Worm (Caenorhabditis elegans) whole organism, mixed stage, embryonic: ENCODE measurements around the gene ran-2.

Experiments
- drap-1 ChIP-seq: fragments of 200-800 bp; sonication (Bioruptor generic); optimal IDR thresholded peaks from 3 replicates; lab custom pipeline; 2018; ENCODE audit warnings: mild to moderate bottlenecking, missing genetic modification characterization, missing compliant biosample characterization
- pha-4 ChIP-seq: fragments of 150-350 bp; optimal IDR thresholded peaks from 2 replicates; lab custom pipeline; 2018; ENCODE audit warnings: missing biosample characterization, missing genetic modification reagents, missing genetic modification characterization
- snpc-4 ChIP-seq: fragments of 150-350 bp; optimal IDR thresholded peaks from 2 replicates; lab custom pipeline; 2014; ENCODE audit warnings: missing biosample characterization, missing genetic modification characterization
- sptf-1 ChIP-seq: sonication (generic microtip); optimal IDR thresholded peaks from 2 replicates; lab custom pipeline; 2017; ENCODE audit warnings: mild to moderate bottlenecking, missing genetic modification characterization, moderate library complexity, missing compliant biosample characterization
- unc-120 ChIP-seq: sonication (generic microtip); optimal IDR thresholded peaks from 2 replicates; lab custom pipeline; 2017; ENCODE audit warnings: missing genetic modification characterization, missing compliant biosample characterization; ENCODE audit not compliant: poor library complexity, severe bottlenecking

DNA sequence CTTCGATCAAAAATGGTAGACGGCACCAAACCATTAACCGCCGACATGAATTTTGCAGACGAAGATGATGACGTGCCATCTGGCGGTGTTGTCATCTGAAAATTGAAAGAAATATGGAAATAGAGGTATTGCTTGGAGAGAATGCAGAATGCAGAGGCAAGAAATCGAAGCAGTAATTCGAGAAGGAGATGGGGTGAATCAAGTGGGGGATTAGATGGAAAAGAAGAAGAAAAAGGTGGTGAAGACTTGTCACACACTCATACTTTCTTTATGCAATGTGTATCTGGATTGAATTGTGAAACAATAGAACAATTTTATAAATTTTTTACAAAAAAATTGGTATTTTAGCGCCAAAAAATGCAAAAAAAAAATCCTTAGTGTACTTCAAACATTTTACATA, 8.5 kb upstream of the ran-2 start, which contains the start of gene tag-250:
- TF ChIP-seq unc-120 (tag; lab: Kevin White, UChicago) (no peak), sptf-1 (tag; lab: Kevin White, UChicago) (no peak), snpc-4 (tag; lab: Kevin White, UChicago) (no peak), pha-4 (tag; lab: Kevin White, UChicago) (no peak), drap-1 (GFP tag; lab: Kevin White, UChicago) (no peak)
